Fruit fly (Drosophila melanogaster) whole organism, prepupa: Measurements from ENCODE around the gene CG12010.

Experiments
- Blimp-1 ChIP-seq: fragments of 200-800 bp; sonication (Bioruptor generic); optimal IDR thresholded peaks from 3 replicates; lab custom pipeline; 2017; ENCODE audit warnings: missing biosample characterization, missing genetic modification characterization, mild to moderate bottlenecking, moderate library complexity, missing genetic modification reagents
- CG10631 ChIP-seq: fragments of 200-800 bp; sonication (Bioruptor generic); optimal IDR thresholded peaks from 2 replicates; lab custom pipeline; 2016; ENCODE audit warnings: missing biosample characterization, missing genetic modification characterization
- CG11294 ChIP-seq: fragments of 200-800 bp; sonication (Bioruptor generic); IDR thresholded peaks from 2 replicates; pipeline ENCODE4 v1.3.6; 2022; ENCODE audit warnings: missing biosample characterization, missing genetic modification characterization
- CG11762 ChIP-seq: fragments of 200-800 bp; sonication (Bioruptor generic); optimal IDR thresholded peaks from 3 replicates; lab custom pipeline; 2016; ENCODE audit warnings: missing biosample characterization, missing genetic modification characterization; ENCODE audit not compliant: insufficient read depth
- CG11902 ChIP-seq: fragments of 200-800 bp; sonication (Bioruptor generic); optimal IDR thresholded peaks from 3 replicates; lab custom pipeline; 2016; ENCODE audit warnings: missing biosample characterization, missing genetic modification characterization
- CG15336 ChIP-seq: fragments of 200-800 bp; sonication (Bioruptor generic); IDR thresholded peaks from 2 replicates; pipeline ENCODE4 v1.3.6; 2022; ENCODE audit warnings: missing biosample characterization, missing genetic modification characterization
- CG1621 ChIP-seq: fragments of 200-800 bp; sonication (Bioruptor generic); optimal IDR thresholded peaks from 3 replicates; lab custom pipeline; 2018; ENCODE audit warnings: missing biosample characterization, mild to moderate bottlenecking, missing genetic modification characterization
- CG16779 ChIP-seq: fragments of 200-800 bp; sonication (Bioruptor generic); optimal IDR thresholded peaks from 3 replicates; lab custom pipeline; 2017; ENCODE audit warnings: missing biosample characterization, mild to moderate bottlenecking, missing genetic modification characterization
- CG32006 ChIP-seq: fragments of 200-800 bp; sonication (Bioruptor generic); optimal IDR thresholded peaks from 3 replicates; lab custom pipeline; 2017; ENCODE audit warnings: missing biosample characterization, mild to moderate bottlenecking, missing genetic modification characterization
- CG34406 ChIP-seq: fragments of 200-800 bp; sonication (Bioruptor generic); optimal IDR thresholded peaks from 3 replicates; lab custom pipeline; 2016; ENCODE audit warnings: missing biosample characterization, missing genetic modification characterization
- CG3919 ChIP-seq: fragments of 200-800 bp; sonication (Bioruptor generic); optimal IDR thresholded peaks from 3 replicates; lab custom pipeline; 2016; ENCODE audit warnings: missing biosample characterization, missing genetic modification characterization
- CG4318 ChIP-seq: fragments of 200-800 bp; sonication (Bioruptor generic); optimal IDR thresholded peaks from 3 replicates; lab custom pipeline; 2017; ENCODE audit warnings: missing biosample characterization, mild to moderate bottlenecking, missing genetic modification characterization
- CG6163 ChIP-seq: fragments of 200-800 bp; sonication (Bioruptor generic); IDR thresholded peaks from 3 replicates; pipeline ENCODE4 v1.3.6; 2022; ENCODE audit warnings: missing biosample characterization, missing genetic modification characterization
- CG6276 ChIP-seq: fragments of 200-800 bp; sonication (Bioruptor generic); optimal IDR thresholded peaks from 2 replicates; lab custom pipeline; 2017; ENCODE audit warnings: missing biosample characterization, mild to moderate bottlenecking, missing genetic modification characterization
- CG6792 ChIP-seq: fragments of 200-800 bp; sonication (Bioruptor generic); optimal IDR thresholded peaks from 3 replicates; lab custom pipeline; 2016; ENCODE audit warnings: missing biosample characterization, missing genetic modification characterization
- CG6854 ChIP-seq: fragments of 200-800 bp; sonication (Bioruptor generic); optimal IDR thresholded peaks from 2 replicates; lab custom pipeline; 2017; ENCODE audit warnings: missing biosample characterization, mild to moderate bottlenecking, missing genetic modification characterization
- CG7368 ChIP-seq: fragments of 200-800 bp; sonication (Bioruptor generic); optimal IDR thresholded peaks from 3 replicates; lab custom pipeline; 2016; ENCODE audit warnings: missing biosample characterization, missing genetic modification characterization
- CG8119 ChIP-seq: fragments of 200-800 bp; sonication (Bioruptor generic); IDR thresholded peaks from 3 replicates; pipeline ENCODE4 v1.3.6; 2022; ENCODE audit warnings: missing biosample characterization, missing genetic modification characterization
- CG8319 ChIP-seq: fragments of 200-800 bp; sonication (Bioruptor generic); optimal IDR thresholded peaks from 3 replicates; lab custom pipeline; 2016; ENCODE audit warnings: missing biosample characterization, missing genetic modification characterization
- CG8632 ChIP-seq: fragments of 200-800 bp; sonication (Bioruptor generic); optimal IDR thresholded peaks from 3 replicates; lab custom pipeline; 2016; ENCODE audit warnings: missing biosample characterization, missing genetic modification characterization
- Eip75B ChIP-seq: fragments of 200-800 bp; sonication (Bioruptor generic); optimal IDR thresholded peaks from 3 replicates; lab custom pipeline; 2016; ENCODE audit warnings: missing biosample characterization, missing genetic modification characterization
- Eip78C ChIP-seq: fragments of 200-800 bp; sonication (Bioruptor generic); peaks from one replicate; lab custom pipeline; 2016; ENCODE audit warnings: missing biosample characterization, missing genetic modification characterization
- Eip93F ChIP-seq: fragments of 200-800 bp; sonication (Bioruptor generic); optimal IDR thresholded peaks from 2 replicates; lab custom pipeline; 2016; ENCODE audit warnings: missing biosample characterization, mild to moderate bottlenecking, missing genetic modification characterization
- Ets21C ChIP-seq: fragments of 200-800 bp; sonication (Bioruptor generic); optimal IDR thresholded peaks from 3 replicates; lab custom pipeline; 2016; ENCODE audit warnings: missing biosample characterization, missing genetic modification characterization
- Gug ChIP-seq: fragments of 200-800 bp; sonication (Bioruptor generic); IDR thresholded peaks from 2 replicates; pipeline ENCODE4 v1.3.6; 2022; ENCODE audit warnings: missing biosample characterization, missing genetic modification characterization
- Hr39 ChIP-seq: fragments of 200-800 bp; sonication (Bioruptor generic); optimal IDR thresholded peaks from 2 replicates; lab custom pipeline; 2016; ENCODE audit warnings: missing biosample characterization, missing genetic modification characterization
- Lpt ChIP-seq: fragments of 200-800 bp; sonication (Bioruptor generic); optimal IDR thresholded peaks from 3 replicates; lab custom pipeline; 2016; ENCODE audit warnings: missing biosample characterization, missing genetic modification characterization
- Met ChIP-seq: fragments of 200-800 bp; sonication (Bioruptor generic); optimal IDR thresholded peaks from 3 replicates; lab custom pipeline; 2016; ENCODE audit warnings: missing biosample characterization, missing genetic modification characterization
- Smox ChIP-seq: fragments of 200-800 bp; sonication (Bioruptor generic); optimal IDR thresholded peaks from 3 replicates; lab custom pipeline; 2016; ENCODE audit warnings: missing biosample characterization, missing genetic modification characterization
- Sox102F ChIP-seq: fragments of 200-800 bp; sonication (Bioruptor generic); optimal IDR thresholded peaks from 2 replicates; lab custom pipeline; 2016; ENCODE audit warnings: missing biosample characterization, mild to moderate bottlenecking, missing genetic modification characterization
- Sox14 ChIP-seq: fragments of 200-800 bp; sonication (Bioruptor generic); optimal IDR thresholded peaks from 3 replicates; lab custom pipeline; 2016; ENCODE audit warnings: missing biosample characterization, missing genetic modification characterization
- Sox15 ChIP-seq: fragments of 200-800 bp; sonication (Bioruptor generic); optimal IDR thresholded peaks from 3 replicates; lab custom pipeline; 2016; ENCODE audit warnings: missing biosample characterization, missing genetic modification characterization
- achi ChIP-seq: fragments of 200-800 bp; sonication (Bioruptor generic); optimal IDR thresholded peaks from 3 replicates; lab custom pipeline; 2016; ENCODE audit warnings: missing biosample characterization, missing genetic modification characterization
- acj6 ChIP-seq: fragments of 200-800 bp; sonication (Bioruptor generic); optimal IDR thresholded peaks from 3 replicates; lab custom pipeline; 2016; ENCODE audit warnings: missing biosample characterization, missing genetic modification characterization
- cyc ChIP-seq: fragments of 200-800 bp; sonication (Bioruptor generic); optimal IDR thresholded peaks from 3 replicates; lab custom pipeline; 2016; ENCODE audit warnings: missing biosample characterization, missing genetic modification characterization
- dac ChIP-seq: fragments of 200-800 bp; sonication (Bioruptor generic); optimal IDR thresholded peaks from 2 replicates; lab custom pipeline; 2017; ENCODE audit warnings: missing biosample characterization, mild to moderate bottlenecking, missing genetic modification characterization
- dsx ChIP-seq: fragments of 200-800 bp; optimal IDR thresholded peaks from 3 replicates; lab custom pipeline; 2019; ENCODE audit warnings: missing biosample characterization, mild to moderate bottlenecking, missing genetic modification characterization, moderate library complexity; ENCODE audit not compliant: poor library complexity, severe bottlenecking
- eg ChIP-seq: fragments of 200-800 bp; sonication (Bioruptor generic); IDR thresholded peaks from 3 replicates; pipeline ENCODE4 v1.3.6; 2022; ENCODE audit warnings: missing biosample characterization, missing genetic modification characterization
- esn ChIP-seq: fragments of 200-800 bp; sonication (Bioruptor generic); optimal IDR thresholded peaks from 2 replicates; lab custom pipeline; 2016; ENCODE audit warnings: missing biosample characterization, mild to moderate bottlenecking, missing genetic modification characterization, moderate library complexity
- fd59A ChIP-seq: fragments of 200-800 bp; sonication (Bioruptor generic); optimal IDR thresholded peaks from 2 replicates; lab custom pipeline; 2017; ENCODE audit warnings: missing biosample characterization, mild to moderate bottlenecking, missing genetic modification characterization, missing genetic modification reagents
- fd85E ChIP-seq: fragments of 200-800 bp; sonication (Bioruptor generic); optimal IDR thresholded peaks from 3 replicates; lab custom pipeline; 2016; ENCODE audit warnings: missing biosample characterization, missing genetic modification characterization
- fkh ChIP-seq: fragments of 200-800 bp; sonication (Bioruptor generic); optimal IDR thresholded peaks from 3 replicates; lab custom pipeline; 2017; ENCODE audit warnings: missing biosample characterization, mild to moderate bottlenecking, missing genetic modification characterization, moderate library complexity
- lz ChIP-seq: fragments of 200-800 bp; sonication (Bioruptor generic); optimal IDR thresholded peaks from 3 replicates; lab custom pipeline; 2016; ENCODE audit warnings: missing biosample characterization, missing genetic modification characterization
- net ChIP-seq: fragments of 200-800 bp; sonication (Bioruptor generic); optimal IDR thresholded peaks from 3 replicates; lab custom pipeline; 2016; ENCODE audit warnings: missing biosample characterization, missing genetic modification characterization
- pdm3 ChIP-seq: fragments of 200-800 bp; sonication (Bioruptor generic); optimal IDR thresholded peaks from 3 replicates; lab custom pipeline; 2016; ENCODE audit warnings: missing biosample characterization, missing genetic modification characterization
- salr ChIP-seq, 2 experiments: fragments of 200-800 bp; sonication (Bioruptor generic); optimal IDR thresholded peaks; 3 replicates each; lab custom pipeline; 2016 to 2018; ENCODE audit warnings: missing biosample characterization in 2 of 2, missing genetic modification characterization in 2 of 2, mild to moderate bottlenecking in 1 of 2
- spab ChIP-seq: fragments of 200-800 bp; sonication (Bioruptor generic); optimal IDR thresholded peaks from 2 replicates; lab custom pipeline; 2017; ENCODE audit warnings: missing biosample characterization, mild to moderate bottlenecking, missing genetic modification characterization, missing genetic modification reagents
- svp ChIP-seq: fragments of 200-800 bp; sonication (Bioruptor generic); peaks from one replicate; lab custom pipeline; 2016; ENCODE audit warnings: missing biosample characterization, missing genetic modification characterization
- topi ChIP-seq: fragments of 200-800 bp; sonication (Bioruptor generic); optimal IDR thresholded peaks from 3 replicates; lab custom pipeline; 2016; ENCODE audit warnings: missing biosample characterization, missing genetic modification characterization
- vri ChIP-seq: fragments of 200-800 bp; sonication (Bioruptor generic); optimal IDR thresholded peaks from 3 replicates; lab custom pipeline; 2016; ENCODE audit warnings: missing biosample characterization, mild to moderate bottlenecking, missing genetic modification characterization

Gene CG12010

dm6 chr3L:3394854-3395723 is 21.0 kb downstream of the CG12010 start:
- TF ChIP-seq Sox102F (GFP tag; lab: Kevin White, UChicago) (peak; percentile 96), Gug (GFP tag; lab: Robert Waterston, UW) (peak; percentile 91), pdm3 (GFP tag; lab: Kevin White, UChicago) (peak; percentile 98), esn (GFP tag; lab: Kevin White, UChicago) (peak; percentile 97), CG32006 (GFP tag; lab: Kevin White, UChicago) (peak; percentile 95), Smox (peak; percentile 97), Sox14 (peak; percentile 97), CG3919 (peak; percentile 98), CG11762 (GFP tag; lab: Kevin White, UChicago) (peak; percentile 92), cyc (GFP tag; lab: Kevin White, UChicago) (peak; percentile 98), spab (peak; percentile 96), CG16779 (peak; percentile 87), fkh (GFP tag; lab: Kevin White, UChicago) (peak; percentile 24), vri (GFP tag; lab: Kevin White, UChicago) (peak; percentile 95), CG8319 (GFP tag; lab: Kevin White, UChicago) (peak; percentile 94), CG11902 (GFP tag; lab: Kevin White, UChicago) (peak; percentile 69), CG8119 (peak; percentile 91), Hr39 (GFP tag; lab: Kevin White, UChicago) (peak; percentile 99), CG10631 (GFP tag; lab: Kevin White, UChicago) (peak; percentile 94), acj6 (GFP tag; lab: Kevin White, UChicago) (peak; percentile 98), Met (GFP tag; lab: Kevin White, UChicago) (peak; percentile 95), svp (GFP tag; lab: Kevin White, UChicago) (peak; percentile 99), achi (GFP tag; lab: Kevin White, UChicago) (peak; percentile 95), CG6792 (GFP tag; lab: Kevin White, UChicago) (peak; percentile 97), fd59A (GFP tag; lab: Kevin White, UChicago) (peak; percentile 98), CG6276 (GFP tag; lab: Kevin White, UChicago) (peak; percentile 83), CG11294 (peak; percentile 74), net (GFP tag; lab: Kevin White, UChicago) (peak; percentile 93), Blimp-1 (GFP tag; lab: Kevin White, UChicago) (peak; percentile 82), Sox15 (GFP tag; lab: Kevin White, UChicago) (peak; percentile 95), CG6854 (GFP tag; lab: Kevin White, UChicago) (peak; percentile 83), topi (peak; percentile 95), CG7368 (GFP tag; lab: Kevin White, UChicago) (peak; percentile 94), Eip93F (peak; percentile 87), CG8632 (GFP tag; lab: Kevin White, UChicago) (peak; percentile 91), Eip75B (peak; percentile 96), Lpt (GFP tag; lab: Kevin White, UChicago) (peak; percentile 94), CG15336 (GFP tag; lab: Robert Waterston, UW) (peak; percentile 91), salr (GFP tag; optimal IDR thresholded peaks at IDR 0.05; lab: Kevin White, UChicago) (peak; percentile 92 to 98), Ets21C (GFP tag; lab: Kevin White, UChicago) (peak; percentile 97), CG34406 (GFP tag; lab: Kevin White, UChicago) (peak; percentile 95), Eip78C (GFP tag; lab: Kevin White, UChicago) (peak; percentile 99), CG6163 (peak; percentile 98), dac (GFP tag; lab: Kevin White, UChicago) (peak; percentile 85), lz (peak; percentile 94), fd85E (peak; percentile 74), CG1621 (tag; lab: Kevin White, UChicago) (peak; percentile 96), dsx (GFP tag; lab: Kevin White, UChicago) (peak; percentile 97), eg (GFP tag; lab: Robert Waterston, UW) (peak; percentile 90), CG4318 (GFP tag; lab: Kevin White, UChicago) (peak; percentile 85)
